Fruit fly (Drosophila melanogaster): ENCODE measurements around the gene Bin1.

Bin1 gene

dm6 chr3R:16157564-16158242 lies 31.7 kb downstream of the Bin1 start (continued):
- TF ChIP-seq Drgx (GFP tag; IDR thresholded peaks at IDR 0.05): peak; percentile 11; the same call in 1 of the 2 replicates
- TF ChIP-seq CG32767 (GFP tag; IDR thresholded peaks at IDR 0.05): no peak
- peak; percentile 39; the same call in 1 of the 2 replicates for TF ChIP-seq ssp (GFP tag; IDR thresholded peaks at IDR 0.05)
- no peak for TF ChIP-seq Gsc (GFP tag; IDR thresholded peaks at IDR 0.05)
- TF ChIP-seq CG12155 (GFP tag; optimal IDR thresholded peaks at IDR 0.05): no peak
- TF ChIP-seq CG10959 (GFP tag; IDR thresholded peaks at IDR 0.05): no peak
- no peak for TF ChIP-seq Dref (GFP tag; IDR thresholded peaks at IDR 0.05)
- TF ChIP-seq PHDP (tag; optimal IDR thresholded peaks at IDR 0.05): peak; percentile 43
- TF ChIP-seq CG8924 (tag; optimal IDR thresholded peaks at IDR 0.05): peak; percentile 61
- no peak for TF ChIP-seq CG11398 (GFP tag; optimal IDR thresholded peaks at IDR 0.05)
- peak; percentile 30 for TF ChIP-seq fd96Cb (tag; optimal IDR thresholded peaks at IDR 0.05)
- peak; percentile 61 for TF ChIP-seq Sox100B (GFP tag; optimal IDR thresholded peaks at IDR 0.05)
- no peak for TF ChIP-seq CG6791 (GFP tag; IDR thresholded peaks at IDR 0.05; ENCODE audit: partially characterized antibody)
- peak; percentile 61 for TF ChIP-seq CG9437 (GFP tag; optimal IDR thresholded peaks at IDR 0.05)
- peak; percentile 10 for TF ChIP-seq pb (GFP tag; optimal IDR thresholded peaks at IDR 0.05)
- TF ChIP-seq dati (GFP tag; IDR thresholded peaks at IDR 0.05): no peak
- TF ChIP-seq usp (GFP tag; optimal IDR thresholded peaks at IDR 0.05): no peak
- no peak for TF ChIP-seq onecut (GFP tag; IDR thresholded peaks at IDR 0.05)
- TF ChIP-seq ab (GFP tag; optimal IDR thresholded peaks at IDR 0.05): no peak
- TF ChIP-seq CG16813 (GFP tag; IDR thresholded peaks at IDR 0.05; ENCODE audit: partially characterized antibody): no peak
- TF ChIP-seq chm (GFP tag; IDR thresholded peaks at IDR 0.05): peak; percentile 61; the same call in 1 of the 2 replicates
- TF ChIP-seq CG2875 (GFP tag; optimal IDR thresholded peaks at IDR 0.05): no peak
- no peak for TF ChIP-seq CG7745 (tag; optimal IDR thresholded peaks at IDR 0.05)
- no peak for TF ChIP-seq CG2199 (GFP tag; IDR thresholded peaks at IDR 0.05)
- no peak for TF ChIP-seq bsh (GFP tag; optimal IDR thresholded peaks at IDR 0.05)
- TF ChIP-seq H15 (GFP tag; IDR thresholded peaks at IDR 0.05): no peak
- no peak for TF ChIP-seq eyg (GFP tag; optimal IDR thresholded peaks at IDR 0.05)
- TF ChIP-seq CG15011 (GFP tag; optimal IDR thresholded peaks at IDR 0.05): peak; percentile 45
- peak; percentile 68 for TF ChIP-seq CoRest (tag; optimal IDR thresholded peaks at IDR 0.05)
- no peak for TF ChIP-seq fd64A (GFP tag; optimal IDR thresholded peaks at IDR 0.05)
- TF ChIP-seq tio (GFP tag; optimal IDR thresholded peaks at IDR 0.05): peak; percentile 32
- TF ChIP-seq dimm (GFP tag; IDR thresholded peaks at IDR 0.05): no peak
- TF ChIP-seq sima (GFP tag; optimal IDR thresholded peaks at IDR 0.05): no peak
- TF ChIP-seq esg (GFP tag; conservative IDR thresholded peaks at IDR 0.05): 0 out of 2 replicates have a peak, but pooled peaks have one; percentile 5
- no peak for TF ChIP-seq pros (GFP tag; optimal IDR thresholded peaks at IDR 0.05)
- no peak for TF ChIP-seq CG33213 (GFP tag; optimal IDR thresholded peaks at IDR 0.05)
- no peak for TF ChIP-seq luna (GFP tag; optimal IDR thresholded peaks at IDR 0.05)
- TF ChIP-seq CG34422 (GFP tag; IDR thresholded peaks at IDR 0.05): no peak; the same call in 2 of the 3 replicates
- TF ChIP-seq Hmx (GFP tag; optimal IDR thresholded peaks at IDR 0.05): peak; percentile 8
- no peak for TF ChIP-seq crc (GFP tag; optimal IDR thresholded peaks at IDR 0.05)
- no peak for TF ChIP-seq lov (optimal IDR thresholded peaks at IDR 0.05)
- TF ChIP-seq lov (GFP tag; IDR thresholded peaks at IDR 0.05): peak; percentile 59; the same call in 1 of the 3 replicates
- no peak for TF ChIP-seq CG4730 (GFP tag; IDR thresholded peaks at IDR 0.05)
- TF ChIP-seq CG34224 (GFP tag; IDR thresholded peaks at IDR 0.05; ENCODE audit: partially characterized antibody): peak; percentile 51; the same call in 1 of the 3 replicates
- no peak for TF ChIP-seq CG17912 (GFP tag; optimal IDR thresholded peaks at IDR 0.05)
- TF ChIP-seq Fer1 (GFP tag; optimal IDR thresholded peaks at IDR 0.05): peak; percentile 40
- TF ChIP-seq Pdp1 (GFP tag; optimal IDR thresholded peaks at IDR 0.05): peak in 1 of 2 experiments; percentile 86
- TF ChIP-seq Abd-B (GFP tag; optimal IDR thresholded peaks at IDR 0.05): no peak
- TF ChIP-seq CG1832 (GFP tag; optimal IDR thresholded peaks at IDR 0.05): no peak
- TF ChIP-seq CG17328 (GFP tag; IDR thresholded peaks at IDR 0.05): no peak
